Worm (Caenorhabditis elegans): Measurements from ENCODE around the gene H38K22.7.

The H38K22.7 gene

ce11 chrIII:4309303-4309702, 12.2 kb upstream of the H38K22.7 start:
- no peak for TF ChIP-seq skn-1 (tag; optimal IDR thresholded peaks at IDR 0.05)
- no peak for TF ChIP-seq aly-2 (tag; optimal IDR thresholded peaks at IDR 0.05)
- TF ChIP-seq alr-1 (tag; optimal IDR thresholded peaks at IDR 0.05) = no peak
- no peak for TF ChIP-seq nhr-25 (tag; optimal IDR thresholded peaks at IDR 0.05)
- TF ChIP-seq nhr-11 (tag; optimal IDR thresholded peaks at IDR 0.05) = no peak
- no peak for TF ChIP-seq unc-39 (tag; optimal IDR thresholded peaks at IDR 0.05)
- TF ChIP-seq nhr-237 (tag; optimal IDR thresholded peaks at IDR 0.05) = no peak
- TF ChIP-seq lsy-2 (tag; optimal IDR thresholded peaks at IDR 0.05) = no peak
- TF ChIP-seq zag-1 (tag; optimal IDR thresholded peaks at IDR 0.05) = no peak
- no peak for TF ChIP-seq ZK546.5 (tag; optimal IDR thresholded peaks at IDR 0.05)

- TF ChIP-seq gmeb-1 (tag; optimal IDR thresholded peaks at IDR 0.05) (peak; percentile 79), mab-5 (tag; optimal IDR thresholded peaks at IDR 0.05) (peak; percentile 30), skn-1 (tag; optimal IDR thresholded peaks at IDR 0.05) (peak; percentile 20), alr-1 (tag; optimal IDR thresholded peaks at IDR 0.05) (no peak), ama-1 (optimal IDR thresholded peaks at IDR 0.05) (peak; percentile 58), nhr-21 (tag; optimal IDR thresholded peaks at IDR 0.05) (peak; percentile 73), C34F6.9 (tag; optimal IDR thresholded peaks at IDR 0.05) (peak; percentile 94), nhr-6 (tag; optimal IDR thresholded peaks at IDR 0.05) (peak; percentile 79), sem-4 (tag; optimal IDR thresholded peaks at IDR 0.05) (peak; percentile 47), elt-1 (tag; optimal IDR thresholded peaks at IDR 0.05) (no peak), ztf-1 (GFP tag; conservative IDR thresholded peaks at IDR 0.05) (no peak), crh-2 (tag; optimal IDR thresholded peaks at IDR 0.05) (peak; percentile 95), lin-13 (GFP tag; optimal IDR thresholded peaks at IDR 0.05) (peak; percentile 73), nhr-11 (tag; optimal IDR thresholded peaks at IDR 0.05) (no peak), mbf-1 (tag; optimal IDR thresholded peaks at IDR 0.05) (no peak), ztf-4 (tag; optimal IDR thresholded peaks at IDR 0.05) (peak; percentile 11), F13H6.1 (tag; optimal IDR thresholded peaks at IDR 0.05) (peak; percentile 61), unc-62 (GFP tag; optimal IDR thresholded peaks at IDR 0.05) (no peak), snpc-4 (tag; optimal IDR thresholded peaks at IDR 0.05) (peak; percentile 35), unc-55 (GFP tag; optimal IDR thresholded peaks at IDR 0.05) (peak; percentile 92), nhr-129 (tag; optimal IDR thresholded peaks at IDR 0.05) (peak; percentile 85), sma-3 (GFP tag; optimal IDR thresholded peaks at IDR 0.05) (peak; percentile 60), lsy-2 (tag; optimal IDR thresholded peaks at IDR 0.05) (peak; percentile 52 to 91), aly-2 (tag; optimal IDR thresholded peaks at IDR 0.05) (no peak), elt-3 (tag; optimal IDR thresholded peaks at IDR 0.05) (no peak), mdl-1 (tag; optimal IDR thresholded peaks at IDR 0.05) (peak in 1 of 2 experiments; percentile 41), ceh-16 (tag; optimal IDR thresholded peaks at IDR 0.05) (no peak), nhr-25 (tag; optimal IDR thresholded peaks at IDR 0.05) (peak; percentile 76), fos-1 (tag; optimal IDR thresholded peaks at IDR 0.05) (peak; percentile 73)
These were observed 8.2 kb upstream of the H38K22.7 start, which contains the start of the genes evl-14 and dcn-1 for ce11 chrIII:4313061-4313962. Gene evl-14 (minus strand): TSS chrIII:4313128. Gene dcn-1 (plus strand): TSS chrIII:4313912.

- TF ChIP-seq nhr-11 (tag; optimal IDR thresholded peaks at IDR 0.05) = no peak
- peak; percentile 31 for TF ChIP-seq fos-1 (tag; optimal IDR thresholded peaks at IDR 0.05)
These were observed 7.0 kb upstream of the H38K22.7 start for ce11 chrIII:4314502-4314901.

ce11 chrIII:4317065-4317752, 4.3 kb upstream of the H38K22.7 start, which contains the start of gene tag-131:
Gene tag-131 (plus strand): TSS chrIII:4317702.
- TF ChIP-seq nhr-129 (tag; optimal IDR thresholded peaks at IDR 0.05) (peak; percentile 46), fos-1 (tag; optimal IDR thresholded peaks at IDR 0.05) (peak; percentile 11), mbf-1 (tag; optimal IDR thresholded peaks at IDR 0.05) (no peak), lsy-2 (tag; optimal IDR thresholded peaks at IDR 0.05) (peak in 1 of 2 experiments; percentile 56), nhr-23 (tag; optimal IDR thresholded peaks at IDR 0.05) (no peak), snpc-4 (tag; optimal IDR thresholded peaks at IDR 0.05) (no peak), C34F6.9 (tag; optimal IDR thresholded peaks at IDR 0.05) (peak; percentile 67), F13H6.1 (tag; optimal IDR thresholded peaks at IDR 0.05) (peak; percentile 64), sma-3 (GFP tag; optimal IDR thresholded peaks at IDR 0.05) (no peak), nhr-6 (tag; optimal IDR thresholded peaks at IDR 0.05) (peak; percentile 34), crh-2 (tag; optimal IDR thresholded peaks at IDR 0.05) (peak; percentile 30), nhr-21 (tag; optimal IDR thresholded peaks at IDR 0.05) (peak; percentile 56), sma-9 (GFP tag; optimal IDR thresholded peaks at IDR 0.05) (peak; percentile 20), sma-9 (tag; optimal IDR thresholded peaks at IDR 0.05) (no peak)

All from whole organism, L2 larva.